Worm (Caenorhabditis elegans) whole organism, L4/young adult: Measurements from ENCODE around the gene srab-20.

Experiments used
- W03F9.2 ChIP-seq: fragments of 150-350 bp; optimal IDR thresholded peaks from 2 replicates; lab custom pipeline; 2014; ENCODE audit warnings: missing biosample characterization, missing genetic modification characterization
- dao-5 ChIP-seq: sonication (generic microtip); optimal IDR thresholded peaks from 2 replicates; lab custom pipeline; 2016; ENCODE audit warnings: missing genotype, missing genetic modification characterization, moderate library complexity, missing compliant biosample characterization
- him-1 ChIP-seq: sonication (generic microtip); optimal IDR thresholded peaks from 2 replicates; lab custom pipeline; 2016; ENCODE audit warnings: missing genotype, missing genetic modification reagents, missing genetic modification characterization, missing compliant biosample characterization

Gene srab-20

DNA sequence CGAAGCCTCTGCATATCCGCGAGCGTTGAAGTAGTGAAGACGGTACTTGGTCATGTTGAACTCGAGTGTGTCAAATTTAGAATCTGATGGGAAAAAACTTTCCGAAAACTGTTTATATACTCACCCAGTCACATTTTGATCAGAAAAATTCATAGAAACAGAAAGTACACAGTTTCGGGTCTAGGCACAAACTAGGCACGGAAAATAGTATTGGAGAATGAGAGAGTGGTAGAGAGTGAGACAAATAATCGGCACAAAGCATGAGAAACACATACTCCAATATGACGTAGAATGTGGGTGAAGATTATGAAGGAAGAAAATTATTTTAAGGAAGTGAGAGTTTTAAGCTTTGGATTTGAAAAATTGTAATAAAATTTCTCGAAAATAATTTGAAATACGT lies 39.6 kb downstream of the srab-20 start, which contains the start of gene gst-33:
Gene gst-33, minus strand, starts transcription at position 127 of the 400 bp plus-strand sequence.
- TF ChIP-seq dao-5 (no peak), him-1 (tag; lab: Kevin White, UChicago) (no peak), W03F9.2 (no peak)

DNA sequence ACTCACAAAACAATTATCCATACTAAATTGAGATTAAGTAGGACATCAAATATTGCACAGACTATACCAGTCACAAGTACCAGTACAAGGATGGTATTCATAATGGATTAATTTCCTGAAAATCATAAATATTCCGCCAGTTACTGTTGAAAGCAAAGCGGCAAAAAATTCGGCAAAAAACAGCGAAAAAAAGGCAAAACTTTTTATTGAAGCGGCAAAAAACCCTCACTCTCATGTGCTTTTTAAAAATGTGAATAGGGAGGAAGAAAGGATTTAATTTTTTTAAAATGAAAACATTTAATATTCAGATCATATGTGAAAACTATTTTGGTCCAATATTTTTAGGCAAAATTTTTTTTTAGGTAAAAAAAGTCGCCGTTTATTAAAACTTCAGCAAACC lies 42.0 kb downstream of the srab-20 start, which contains the start of gene srbc-29:
Gene srbc-29, minus strand, starts transcription at position 101 of the 400 bp plus-strand sequence.
- TF ChIP-seq W03F9.2 (no peak), dao-5 (no peak), him-1 (tag; lab: Kevin White, UChicago) (no peak)

DNA sequence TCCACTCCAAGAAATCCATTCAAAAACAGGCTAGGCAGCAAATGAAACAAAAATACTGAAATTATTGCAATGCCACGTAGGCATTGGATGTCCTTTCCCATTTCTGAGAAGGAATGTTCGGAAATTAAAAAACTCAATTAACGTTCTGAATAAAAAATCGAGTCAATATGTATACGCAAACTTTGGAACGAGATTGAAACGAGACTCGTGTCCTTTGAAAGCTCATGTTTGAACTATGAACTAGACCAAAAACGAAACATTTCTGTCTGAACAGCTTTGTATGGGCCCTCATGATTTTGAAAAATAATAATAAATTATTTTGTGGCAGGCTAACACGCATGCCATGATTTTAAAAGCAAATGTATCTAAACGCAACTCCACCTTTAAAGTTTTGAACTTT lies 46.2 kb downstream of the srab-20 start, which contains the start of gene oac-2:
Gene oac-2, minus strand, starts transcription at position 101 of the 400 bp plus-strand sequence.
- TF ChIP-seq W03F9.2 = no peak
- TF ChIP-seq him-1 (tag; lab: Kevin White, UChicago) = no peak
- no peak for TF ChIP-seq dao-5

DNA sequence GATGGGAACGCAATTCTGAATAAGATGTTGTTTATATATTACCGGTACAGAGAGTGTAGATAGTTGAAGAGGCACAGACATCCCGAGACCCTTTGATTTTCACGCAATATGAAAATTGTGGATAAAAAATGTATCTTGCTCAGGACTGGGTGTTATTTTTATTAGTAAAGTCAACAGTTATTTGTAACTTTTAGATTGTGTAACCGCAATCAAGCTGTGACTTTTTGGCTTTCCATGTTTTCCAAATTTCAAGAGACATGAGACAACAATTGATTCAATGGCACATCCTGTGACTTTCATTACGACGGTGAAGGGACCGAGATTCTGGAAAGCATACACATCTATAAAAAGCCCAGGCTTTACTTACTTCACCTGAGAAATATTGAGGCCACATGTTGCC lies 47.4 kb downstream of the srab-20 start:
- TF ChIP-seq him-1 (tag; lab: Kevin White, UChicago) (no peak), dao-5 (no peak)

DNA sequence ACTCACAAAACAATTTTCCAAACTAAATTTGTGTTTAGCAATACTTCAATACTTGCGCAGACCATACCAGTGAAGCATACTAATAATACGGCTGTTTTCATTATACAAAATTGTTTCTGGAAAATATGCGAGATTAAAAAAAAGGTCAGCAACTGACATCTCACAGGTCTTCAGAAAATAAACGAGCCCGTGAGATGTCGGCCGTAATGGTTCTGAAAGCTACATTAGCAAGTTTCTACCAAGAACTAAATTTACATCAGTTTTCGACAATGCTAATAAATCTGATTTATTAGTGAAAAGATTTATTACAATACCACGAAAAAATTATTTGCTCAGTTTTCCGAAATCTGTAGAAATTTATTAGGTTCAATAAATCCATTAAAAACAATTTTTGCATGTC lies 48.7 kb downstream of the srab-20 start, which contains the start of gene srbc-31:
Gene srbc-31, minus strand, starts transcription at position 101 of the 400 bp plus-strand sequence.
- no peak for TF ChIP-seq W03F9.2
- no peak for TF ChIP-seq him-1 (tag; lab: Kevin White, UChicago)
- TF ChIP-seq dao-5 = no peak
